Worm (Caenorhabditis elegans): ENCODE results near the gene moma-1.

ce11 chrIII:853414-853813, 1.2 kb upstream of the moma-1 start:
- TF ChIP-seq elt-2 (tag; optimal IDR thresholded peaks at IDR 0.05) (no peak), mep-1 (tag; optimal IDR thresholded peaks at IDR 0.05) (no peak), skn-1 (tag; optimal IDR thresholded peaks at IDR 0.05) (no peak), nhr-28 (tag; optimal IDR thresholded peaks at IDR 0.05) (no peak), fos-1 (tag; optimal IDR thresholded peaks at IDR 0.05) (no peak), ztf-11 (tag; optimal IDR thresholded peaks at IDR 0.05) (no peak), C16A3.4 (tag; optimal IDR thresholded peaks at IDR 0.05) (no peak), ceh-82 (tag; optimal IDR thresholded peaks at IDR 0.05) (no peak), fkh-4 (tag; optimal IDR thresholded peaks at IDR 0.05; ENCODE audit: borderline replicate concordance) (no peak), snpc-4 (tag; optimal IDR thresholded peaks at IDR 0.05) (no peak), ama-1 (optimal IDR thresholded peaks at IDR 0.05) (no peak), fkh-10 (GFP tag; optimal IDR thresholded peaks at IDR 0.05) (no peak), nhr-237 (tag; optimal IDR thresholded peaks at IDR 0.05) (no peak), vab-15 (tag; optimal IDR thresholded peaks at IDR 0.05) (no peak)
